Worm (Caenorhabditis elegans) whole organism, late embryonic: ENCODE results near the gene adh-1.

Experiments
- C38D4.7 ChIP-seq: fragments of 200-800 bp; sonication (Bioruptor generic); optimal IDR thresholded peaks from 2 replicates; lab custom pipeline; 2018; ENCODE audit warnings: mild to moderate bottlenecking, missing genetic modification characterization, moderate library complexity, missing compliant biosample characterization
- K02D7.2 ChIP-seq: sonication (generic microtip); optimal IDR thresholded peaks from 2 replicates; lab custom pipeline; 2017; ENCODE audit warnings: mild to moderate bottlenecking, missing genetic modification characterization, missing compliant biosample characterization
- T23F11.4 ChIP-seq: fragments of 200-800 bp; sonication (Bioruptor generic); optimal IDR thresholded peaks from 2 replicates; lab custom pipeline; 2018; ENCODE audit warnings: mild to moderate bottlenecking, missing genetic modification characterization, missing compliant biosample characterization
- Y22D7AL.16 ChIP-seq: sonication (generic microtip); optimal IDR thresholded peaks from 2 replicates; lab custom pipeline; 2016; ENCODE audit warnings: missing genetic modification characterization, missing compliant biosample characterization
- ahr-1 ChIP-seq: sonication (generic microtip); optimal IDR thresholded peaks from 2 replicates; lab custom pipeline; 2016; ENCODE audit warnings: missing genetic modification characterization, missing compliant biosample characterization
- ama-1 ChIP-seq: fragments of 150-350 bp; optimal IDR thresholded peaks from 2 replicates; lab custom pipeline; 2014
- ceh-14 ChIP-seq: sonication (generic microtip); optimal IDR thresholded peaks from 2 replicates; lab custom pipeline; 2016; ENCODE audit warnings: missing genotype, missing genetic modification characterization, missing compliant biosample characterization
- ceh-19 ChIP-seq: fragments of 200-800 bp; sonication (Bioruptor generic); optimal IDR thresholded peaks from 2 replicates; lab custom pipeline; 2018; ENCODE audit warnings: mild to moderate bottlenecking, missing genetic modification characterization, missing compliant biosample characterization
- ceh-2 ChIP-seq: sonication (generic microtip); optimal IDR thresholded peaks from 2 replicates; lab custom pipeline; 2016; ENCODE audit warnings: missing genotype, missing genetic modification characterization, missing compliant biosample characterization
- ceh-30 ChIP-seq: fragments of 150-350 bp; optimal IDR thresholded peaks from 2 replicates; lab custom pipeline; 2014; ENCODE audit warnings: missing biosample characterization, missing genetic modification characterization
- ceh-34 ChIP-seq: sonication (generic microtip); optimal IDR thresholded peaks from 2 replicates; lab custom pipeline; 2016; ENCODE audit warnings: mild to moderate bottlenecking, missing genetic modification characterization, missing compliant biosample characterization
- ceh-48 ChIP-seq: sonication (generic microtip); optimal IDR thresholded peaks from 2 replicates; lab custom pipeline; 2016; ENCODE audit warnings: missing genetic modification characterization, inconsistent platforms, missing compliant biosample characterization
- ceh-6 ChIP-seq: fragments of 200-800 bp; sonication (Bioruptor generic); optimal IDR thresholded peaks from 2 replicates; lab custom pipeline; 2018; ENCODE audit warnings: mild to moderate bottlenecking, missing genetic modification characterization, missing compliant biosample characterization
- ceh-9 ChIP-seq: sonication (generic microtip); optimal IDR thresholded peaks from 2 replicates; lab custom pipeline; 2016; ENCODE audit warnings: mild to moderate bottlenecking, missing genetic modification characterization, inconsistent platforms, missing compliant biosample characterization
- che-1 ChIP-seq: sonication (generic microtip); optimal IDR thresholded peaks from 2 replicates; lab custom pipeline; 2016; ENCODE audit warnings: mild to moderate bottlenecking, missing genetic modification characterization, missing compliant biosample characterization
- ets-4 ChIP-seq: sonication (generic microtip); optimal IDR thresholded peaks from 2 replicates; lab custom pipeline; 2016; ENCODE audit warnings: missing genetic modification characterization, missing compliant biosample characterization
- eyg-1 ChIP-seq: sonication (generic microtip); optimal IDR thresholded peaks from 2 replicates; lab custom pipeline; 2016; ENCODE audit warnings: missing genotype, missing genetic modification characterization, missing compliant biosample characterization
- fax-1 ChIP-seq: sonication (generic microtip); optimal IDR thresholded peaks from 2 replicates; lab custom pipeline; 2016; ENCODE audit warnings: missing genotype, missing genetic modification characterization, missing compliant biosample characterization
- fkh-6 ChIP-seq: sonication (generic microtip); optimal IDR thresholded peaks from 2 replicates; lab custom pipeline; 2016; ENCODE audit warnings: missing genetic modification characterization, missing compliant biosample characterization
- gmeb-2 ChIP-seq: sonication (generic microtip); optimal IDR thresholded peaks from 2 replicates; lab custom pipeline; 2016; ENCODE audit warnings: missing genetic modification characterization, inconsistent platforms, missing compliant biosample characterization
- hlh-13 ChIP-seq: fragments of 200-800 bp; sonication (Bioruptor generic); optimal IDR thresholded peaks from 2 replicates; lab custom pipeline; 2018; ENCODE audit warnings: mild to moderate bottlenecking, missing genetic modification characterization, missing compliant biosample characterization
- hlh-8 ChIP-seq: sonication (generic microtip); optimal IDR thresholded peaks from 2 replicates; lab custom pipeline; 2016; ENCODE audit warnings: missing genotype, missing genetic modification characterization, missing compliant biosample characterization
- madf-2 ChIP-seq: sonication (generic microtip); optimal IDR thresholded peaks from 2 replicates; lab custom pipeline; 2017; ENCODE audit warnings: missing genetic modification characterization, missing compliant biosample characterization
- mec-3 ChIP-seq: sonication (generic microtip); optimal IDR thresholded peaks from 2 replicates; lab custom pipeline; 2016; ENCODE audit warnings: borderline replicate concordance, missing genetic modification characterization, missing compliant biosample characterization
- nfya-1 ChIP-seq: sonication (generic microtip); optimal IDR thresholded peaks from 2 replicates; lab custom pipeline; 2017; ENCODE audit warnings: missing genetic modification characterization, mild to moderate bottlenecking, missing compliant biosample characterization, antibody characterized with exemption, moderate library complexity
- nhr-11 ChIP-seq: fragments of 150-350 bp; optimal IDR thresholded peaks from 2 replicates; lab custom pipeline; 2014; ENCODE audit warnings: missing biosample characterization, missing genetic modification characterization
- npax-4 ChIP-seq: sonication (generic microtip); optimal IDR thresholded peaks from 2 replicates; lab custom pipeline; 2016; ENCODE audit warnings: missing genetic modification characterization, missing compliant biosample characterization
- odd-2 ChIP-seq: sonication (generic microtip); optimal IDR thresholded peaks from 2 replicates; lab custom pipeline; 2017; ENCODE audit warnings: antibody characterized with exemption, mild to moderate bottlenecking, missing genetic modification characterization, missing compliant biosample characterization
- pat-9 ChIP-seq: fragments of 200-800 bp; sonication (Bioruptor generic); optimal IDR thresholded peaks from 2 replicates; lab custom pipeline; 2018; ENCODE audit warnings: mild to moderate bottlenecking, missing genetic modification characterization, moderate library complexity, missing compliant biosample characterization
- pax-1 ChIP-seq: fragments of 150-350 bp; optimal IDR thresholded peaks from 2 replicates; lab custom pipeline; 2014; ENCODE audit warnings: missing biosample characterization, missing genetic modification characterization
- pha-2 ChIP-seq: sonication (generic microtip); optimal IDR thresholded peaks from 2 replicates; lab custom pipeline; 2017; ENCODE audit warnings: mild to moderate bottlenecking, missing genetic modification characterization, missing compliant biosample characterization
- pha-4 ChIP-seq: fragments of 150-350 bp; optimal IDR thresholded peaks from 2 replicates; lab custom pipeline; 2018; ENCODE audit warnings: missing biosample characterization, missing genetic modification reagents, missing genetic modification characterization
- pqm-1 ChIP-seq: sonication (generic microtip); optimal IDR thresholded peaks from 2 replicates; lab custom pipeline; 2016; ENCODE audit warnings: missing genetic modification characterization, missing compliant biosample characterization
- pros-1 ChIP-seq: fragments of 150-350 bp; optimal IDR thresholded peaks from 2 replicates; lab custom pipeline; 2014; ENCODE audit warnings: missing biosample characterization, missing genetic modification reagents, missing genetic modification characterization
- ref-2 ChIP-seq: sonication (generic microtip); optimal IDR thresholded peaks from 2 replicates; lab custom pipeline; 2016; ENCODE audit warnings: missing genetic modification characterization, missing compliant biosample characterization
- rnt-1 ChIP-seq: sonication (generic microtip); optimal IDR thresholded peaks from 2 replicates; lab custom pipeline; 2016; ENCODE audit warnings: missing genetic modification characterization, missing compliant biosample characterization
- sdc-2 ChIP-seq: sonication (generic microtip); optimal IDR thresholded peaks from 2 replicates; lab custom pipeline; 2016; ENCODE audit warnings: missing genotype, missing genetic modification characterization, missing compliant biosample characterization
- sox-2 ChIP-seq: fragments of 200-800 bp; sonication (Bioruptor generic); IDR thresholded peaks from 2 replicates; pipeline ENCODE4 v1.3.6; 2022; ENCODE audit warnings: missing genetic modification reagents, missing genetic modification characterization, missing compliant biosample characterization
- sox-4 ChIP-seq: sonication (generic microtip); optimal IDR thresholded peaks from 2 replicates; lab custom pipeline; 2017; ENCODE audit warnings: mild to moderate bottlenecking, missing genetic modification characterization, inconsistent platforms, missing compliant biosample characterization
- tbx-2 ChIP-seq: sonication (generic microtip); optimal IDR thresholded peaks from 2 replicates; lab custom pipeline; 2016; ENCODE audit warnings: missing genetic modification characterization, missing compliant biosample characterization
- tbx-7 ChIP-seq: sonication (generic microtip); optimal IDR thresholded peaks from 2 replicates; lab custom pipeline; 2016; ENCODE audit warnings: missing genotype, missing genetic modification characterization, missing compliant biosample characterization
- ttx-3 ChIP-seq: sonication (generic microtip); optimal IDR thresholded peaks from 2 replicates; lab custom pipeline; 2016; ENCODE audit warnings: missing genetic modification reagents, missing genetic modification characterization, missing compliant biosample characterization
- unc-3 ChIP-seq, 2 experiments: fragments of 200-800 bp in 1 of 2; sonication (Bioruptor generic) in 1 of 2; sonication (generic microtip) in 1 of 2; conservative IDR thresholded peaks in 1 of 2; optimal IDR thresholded peaks in 1 of 2; 2 replicates each; pipeline versions ENCODE4 v1.3.6 to Lab custom; 2016 to 2022; ENCODE audit warnings: missing compliant biosample characterization in 2 of 2, missing genetic modification characterization in 2 of 2, missing genetic modification reagents in 1 of 2
- unc-42 ChIP-seq: sonication (generic microtip); optimal IDR thresholded peaks from 2 replicates; lab custom pipeline; 2016; ENCODE audit warnings: missing genotype, missing genetic modification characterization, missing compliant biosample characterization
- zip-5 ChIP-seq: sonication (generic microtip); optimal IDR thresholded peaks from 2 replicates; lab custom pipeline; 2016; ENCODE audit warnings: missing genetic modification characterization, missing compliant biosample characterization

adh-1 gene

ce11 chrV:11844828-11845227 is 43.2 kb upstream of the adh-1 start (continued):
- TF ChIP-seq ets-4 (no peak), rnt-1 (peak; percentile 13), ceh-34 (tag; lab: Kevin White, UChicago) (peak; percentile 58), ceh-48 (no peak), ceh-14 (peak; percentile 31), C38D4.7 (GFP tag; lab: Kevin White, UChicago) (no peak), pqm-1 (peak; percentile 5)

ce11 chrV:11845492-11845891 is 42.6 kb upstream of the adh-1 start, which contains the start of gene hmp-1:
TSS of gene hmp-1 (plus strand) at chrV:11845871.
- no peak for TF ChIP-seq tbx-2
- no peak for TF ChIP-seq ceh-2 (tag; lab: Kevin White, UChicago)
- TF ChIP-seq pha-4 (tag; lab: Kevin White, UChicago), result no peak
- TF ChIP-seq hlh-13 (GFP tag; lab: Kevin White, UChicago), result no peak
- no peak for TF ChIP-seq madf-2 (tag; lab: Kevin White, UChicago)
- no peak for TF ChIP-seq ama-1 (lab: Kevin White, UChicago)

ce11 chrV:11846969-11847368 is 41.1 kb upstream of the adh-1 start:
- no peak for TF ChIP-seq ceh-19 (GFP tag; lab: Kevin White, UChicago)
- no peak for TF ChIP-seq ref-2 (tag; lab: Kevin White, UChicago)
- TF ChIP-seq pha-2 (tag; lab: Kevin White, UChicago), result no peak
- TF ChIP-seq T23F11.4 (GFP tag; lab: Kevin White, UChicago), result no peak
- TF ChIP-seq unc-3 (GFP tag; conservative IDR thresholded peaks at IDR 0.05; lab: Robert Waterston, UW), result no peak
- no peak for TF ChIP-seq unc-3 (tag; optimal IDR thresholded peaks at IDR 0.05; lab: Kevin White, UChicago)
- no peak for TF ChIP-seq npax-4 (tag; lab: Kevin White, UChicago)
- TF ChIP-seq hlh-8, result no peak
- no peak for TF ChIP-seq che-1
- no peak for TF ChIP-seq fkh-6 (tag; lab: Kevin White, UChicago)
- no peak for TF ChIP-seq tbx-7 (tag; lab: Kevin White, UChicago)

ce11 chrV:11849408-11849807 is 38.6 kb upstream of the adh-1 start:
- TF ChIP-seq ets-4, result no peak
- no peak for TF ChIP-seq ceh-9
- TF ChIP-seq K02D7.2 (tag; lab: Kevin White, UChicago), result no peak
- no peak for TF ChIP-seq odd-2 (tag; lab: Kevin White, UChicago)
- no peak for TF ChIP-seq pat-9 (tag; lab: Kevin White, UChicago)

ce11 chrV:11852305-11852704 is 35.7 kb upstream of the adh-1 start:
- TF ChIP-seq madf-2 (tag; lab: Kevin White, UChicago) (no peak), ama-1 (lab: Kevin White, UChicago) (no peak), pha-2 (tag; lab: Kevin White, UChicago) (no peak), eyg-1 (tag; lab: Kevin White, UChicago) (no peak), sox-4 (tag; lab: Kevin White, UChicago) (no peak), ahr-1 (tag; lab: Kevin White, UChicago) (no peak), mec-3 (tag; lab: Kevin White, UChicago) (no peak), gmeb-2 (tag; lab: Kevin White, UChicago) (no peak), pax-1 (tag; lab: Kevin White, UChicago) (no peak), che-1 (peak; percentile 3), unc-42 (peak; percentile 21), ceh-6 (GFP tag; lab: Kevin White, UChicago) (no peak), sox-2 (no peak), sdc-2 (tag; lab: Kevin White, UChicago) (no peak), ref-2 (tag; lab: Kevin White, UChicago) (no peak), zip-5 (no peak), tbx-7 (tag; lab: Kevin White, UChicago) (no peak), nfya-1 (no peak), hlh-8 (no peak), tbx-2 (peak; percentile 34), pros-1 (tag; lab: Kevin White, UChicago) (no peak), ceh-30 (no peak), Y22D7AL.16 (tag; lab: Kevin White, UChicago) (no peak), ceh-19 (GFP tag; lab: Kevin White, UChicago) (peak; percentile 29), npax-4 (tag; lab: Kevin White, UChicago) (no peak), ets-4 (no peak), ttx-3 (tag; lab: Kevin White, UChicago) (peak; percentile 6), nhr-11 (tag; lab: Kevin White, UChicago) (no peak), ceh-14 (no peak), pqm-1 (no peak), fax-1 (no peak)
